Fruit fly (Drosophila melanogaster) S2 (cell line): Measurements from ENCODE around the gene GlcAT-S.

Experiments used
- CG8478 ChIP-seq: fragments of >200 bp; optimal IDR thresholded peaks from 2 replicates; lab custom pipeline; 2018
- CTCF ChIP-seq, 2 experiments: fragments of >200 bp; optimal IDR thresholded peaks; 2 replicates each; lab custom pipeline; 2018

dm6 chr2L:9569131-9569530 lies 47.1 kb upstream of the GlcAT-S start:
- TF ChIP-seq CTCF (optimal IDR thresholded peaks at IDR 0.05; lab: Kevin White, UChicago): no peak
- no peak for TF ChIP-seq CG8478 (lab: Kevin White, UChicago)
